Worm (Caenorhabditis elegans): ENCODE results near the gene Y17G9A.4.

- TF ChIP-seq ama-1 (optimal IDR thresholded peaks at IDR 0.05) (no peak), hmg-4 (GFP tag; optimal IDR thresholded peaks at IDR 0.05) (no peak), flt-1 (GFP tag; IDR thresholded peaks at IDR 0.05) (no peak)
Observed at ce11 chrIV:4864524-4864923, 3.2 kb upstream of the Y17G9A.4 start.

All from whole organism, early embryonic.